Fruit fly (Drosophila melanogaster) whole organism, embryonic: ENCODE data around the gene CG17118.

ENCODE experiments used
- Asciz ChIP-seq: fragments of 200-800 bp; sonication (Bioruptor generic); optimal IDR thresholded peaks from 2 replicates; lab custom pipeline; 2017; ENCODE audit warnings: missing biosample characterization, mild to moderate bottlenecking, missing genetic modification characterization, missing genetic modification reagents
- Bdp1 ChIP-seq: fragments of 200-800 bp; sonication (Bioruptor generic); optimal IDR thresholded peaks from 3 replicates; lab custom pipeline; 2016; ENCODE audit warnings: missing biosample characterization, missing genetic modification characterization
- C15 ChIP-seq: fragments of 200-800 bp; sonication (Bioruptor generic); IDR thresholded peaks from 3 replicates; pipeline ENCODE4 v1.3.6; 2022; ENCODE audit warnings: missing biosample characterization, missing genetic modification characterization
- CG10321 ChIP-seq: fragments of 200-800 bp; sonication (Bioruptor generic); IDR thresholded peaks from 2 replicates; pipeline ENCODE4 v1.3.6; 2022; ENCODE audit warnings: missing biosample characterization, missing genetic modification characterization
- CG12769 ChIP-seq: fragments of 200-800 bp; sonication (Bioruptor generic); optimal IDR thresholded peaks from 2 replicates; lab custom pipeline; 2019; ENCODE audit warnings: missing biosample characterization, mild to moderate bottlenecking, missing genetic modification characterization, moderate library complexity
- CG13123 ChIP-seq: fragments of 200-800 bp; sonication (Bioruptor generic); optimal IDR thresholded peaks from 2 replicates; lab custom pipeline; 2016; ENCODE audit warnings: missing biosample characterization, missing genetic modification characterization
- CG13894 ChIP-seq: fragments of 200-800 bp; sonication (Bioruptor generic); optimal IDR thresholded peaks from 3 replicates; lab custom pipeline; 2018; ENCODE audit warnings: missing biosample characterization, mild to moderate bottlenecking, missing genetic modification characterization, moderate library complexity
- CG14667 ChIP-seq: fragments of 200-800 bp; sonication (Bioruptor generic); IDR thresholded peaks from 2 replicates; pipeline ENCODE4 v1.3.6; 2022; ENCODE audit warnings: missing biosample characterization, missing genetic modification characterization
- CG15269 ChIP-seq: fragments of 200-800 bp; sonication (Bioruptor generic); optimal IDR thresholded peaks from 2 replicates; lab custom pipeline; 2018; ENCODE audit warnings: missing biosample characterization, mild to moderate bottlenecking, missing genetic modification characterization, moderate library complexity
- CG15514 ChIP-seq: fragments of 200-800 bp; sonication (Bioruptor generic); optimal IDR thresholded peaks from 3 replicates; lab custom pipeline; 2017; ENCODE audit warnings: missing biosample characterization, missing genetic modification characterization, mild to moderate bottlenecking, moderate library complexity, missing genetic modification reagents
- CG1603 ChIP-seq: fragments of 200-800 bp; sonication (Bioruptor generic); optimal IDR thresholded peaks from 2 replicates; lab custom pipeline; 2019; ENCODE audit warnings: missing biosample characterization, mild to moderate bottlenecking, missing genetic modification characterization, moderate library complexity
- CG17359 ChIP-seq: fragments of 200-800 bp; sonication (Bioruptor generic); optimal IDR thresholded peaks from 3 replicates; lab custom pipeline; 2018; ENCODE audit warnings: missing biosample characterization, mild to moderate bottlenecking, missing genetic modification characterization, moderate library complexity
- CG17829 ChIP-seq: fragments of 200-800 bp; optimal IDR thresholded peaks from 2 replicates; lab custom pipeline; 2019; ENCODE audit warnings: missing biosample characterization, mild to moderate bottlenecking, missing genetic modification characterization, moderate library complexity
- CG2129 ChIP-seq: fragments of 200-800 bp; sonication (Bioruptor generic); IDR thresholded peaks from 2 replicates; pipeline ENCODE4 v1.3.6; 2022; ENCODE audit warnings: missing biosample characterization, missing genetic modification characterization; ENCODE audit not compliant: partially characterized antibody
- CG2199 ChIP-seq: fragments of 200-800 bp; sonication (Bioruptor generic); IDR thresholded peaks from 3 replicates; pipeline ENCODE4 v1.3.6; 2022; ENCODE audit warnings: missing biosample characterization, missing genetic modification characterization
- CG3163 ChIP-seq: fragments of 200-800 bp; sonication (Bioruptor generic); optimal IDR thresholded peaks from 3 replicates; lab custom pipeline; 2016; ENCODE audit warnings: missing biosample characterization, missing genetic modification characterization
- CG34376 ChIP-seq: fragments of 200-800 bp; sonication (Bioruptor generic); optimal IDR thresholded peaks from 2 replicates; lab custom pipeline; 2018; ENCODE audit warnings: missing biosample characterization, mild to moderate bottlenecking, missing genetic modification characterization
- CG3995 ChIP-seq: fragments of 200-800 bp; sonication (Bioruptor generic); optimal IDR thresholded peaks from 3 replicates; lab custom pipeline; 2016; ENCODE audit warnings: missing biosample characterization, missing genetic modification characterization
- CG4282 ChIP-seq: fragments of 200-800 bp; sonication (Bioruptor generic); optimal IDR thresholded peaks from 2 replicates; lab custom pipeline; 2016; ENCODE audit warnings: missing biosample characterization, missing genetic modification characterization
- CG5180 ChIP-seq: fragments of 200-800 bp; sonication (Bioruptor generic); optimal IDR thresholded peaks from 3 replicates; lab custom pipeline; 2017; ENCODE audit warnings: missing biosample characterization, missing genetic modification characterization, mild to moderate bottlenecking, moderate library complexity, missing genetic modification reagents
- CG7928 ChIP-seq: fragments of 200-800 bp; sonication (Bioruptor generic); optimal IDR thresholded peaks from 2 replicates; lab custom pipeline; 2017; ENCODE audit warnings: missing biosample characterization, mild to moderate bottlenecking, missing genetic modification characterization
- CG8765 ChIP-seq: fragments of 200-800 bp; sonication (Bioruptor generic); IDR thresholded peaks from 2 replicates; pipeline ENCODE4 v1.3.6; 2022; ENCODE audit warnings: missing biosample characterization, missing genetic modification characterization
- CG9876 ChIP-seq: fragments of 200-800 bp; sonication (Bioruptor generic); optimal IDR thresholded peaks from 2 replicates; lab custom pipeline; 2016; ENCODE audit warnings: missing biosample characterization, missing genetic modification characterization
- CkIIα-i1 ChIP-seq: fragments of 200-800 bp; sonication (Bioruptor generic); IDR thresholded peaks from 2 replicates; pipeline ENCODE4 v1.3.6; 2022; ENCODE audit warnings: missing biosample characterization, missing genetic modification characterization
- E2f1 ChIP-seq: fragments of 200-800 bp; sonication (Bioruptor generic); IDR thresholded peaks from 2 replicates; pipeline ENCODE4 v1.3.6; 2022; ENCODE audit warnings: missing biosample characterization, missing genetic modification characterization
- Ets97D ChIP-seq: fragments of 200-800 bp; sonication (Bioruptor generic); optimal IDR thresholded peaks from 3 replicates; lab custom pipeline; 2016; ENCODE audit warnings: missing biosample characterization, missing genetic modification characterization
- Max ChIP-seq: fragments of 200-800 bp; sonication (Bioruptor generic); optimal IDR thresholded peaks from 2 replicates; lab custom pipeline; 2016; ENCODE audit warnings: missing biosample characterization, mild to moderate bottlenecking, missing genetic modification characterization
- Nf-YB ChIP-seq: fragments of 200-800 bp; sonication (Bioruptor generic); optimal IDR thresholded peaks from 3 replicates; lab custom pipeline; 2019; ENCODE audit warnings: missing biosample characterization, mild to moderate bottlenecking, missing genetic modification characterization, moderate library complexity
- Pdp1 ChIP-seq, 2 experiments: fragments of 200-800 bp; sonication (Bioruptor generic); optimal IDR thresholded peaks; 3 replicates each; lab custom pipeline; 2016; ENCODE audit warnings: missing biosample characterization in 2 of 2, missing genetic modification characterization in 2 of 2, mild to moderate bottlenecking in 1 of 2, moderate library complexity in 1 of 2
- Spps ChIP-seq: fragments of 200-800 bp; sonication (Bioruptor generic); optimal IDR thresholded peaks from 2 replicates; lab custom pipeline; 2018; ENCODE audit warnings: missing biosample characterization, mild to moderate bottlenecking, missing genetic modification characterization
- az2 ChIP-seq: fragments of 200-800 bp; sonication (Bioruptor generic); optimal IDR thresholded peaks from 3 replicates; lab custom pipeline; 2016; ENCODE audit warnings: missing biosample characterization, missing genetic modification characterization
- bab2 ChIP-seq: fragments of 200-800 bp; sonication (Bioruptor generic); optimal IDR thresholded peaks from 2 replicates; lab custom pipeline; 2016; ENCODE audit warnings: missing biosample characterization, missing genetic modification characterization
- br ChIP-seq: fragments of >200 bp; optimal IDR thresholded peaks from 2 replicates; lab custom pipeline; 2017
- btn ChIP-seq: fragments of 200-800 bp; sonication (Bioruptor generic); optimal IDR thresholded peaks from 2 replicates; lab custom pipeline; 2016; ENCODE audit warnings: missing biosample characterization, missing genetic modification characterization
- cwo ChIP-seq: fragments of 200-800 bp; sonication (Bioruptor generic); optimal IDR thresholded peaks from 3 replicates; lab custom pipeline; 2017; ENCODE audit warnings: missing biosample characterization, missing genetic modification characterization, mild to moderate bottlenecking, moderate library complexity, missing genetic modification reagents
- ems ChIP-seq: fragments of 200-800 bp; sonication (Bioruptor generic); optimal IDR thresholded peaks from 3 replicates; lab custom pipeline; 2016; ENCODE audit warnings: missing biosample characterization, missing genetic modification characterization
- fd3F ChIP-seq: fragments of 200-800 bp; sonication (Bioruptor generic); optimal IDR thresholded peaks from 2 replicates; lab custom pipeline; 2018; ENCODE audit warnings: missing biosample characterization, mild to moderate bottlenecking, missing genetic modification characterization, moderate library complexity
- ham ChIP-seq: fragments of 200-800 bp; sonication (Bioruptor generic); IDR thresholded peaks from 2 replicates; pipeline ENCODE4 v1.3.6; 2022; ENCODE audit warnings: missing biosample characterization, missing genetic modification characterization
- knrl ChIP-seq: fragments of 200-800 bp; sonication (Bioruptor generic); IDR thresholded peaks from 3 replicates; pipeline ENCODE4 v1.3.6; 2022; ENCODE audit warnings: missing biosample characterization, missing genetic modification characterization; ENCODE audit not compliant: partially characterized antibody
- peb ChIP-seq: fragments of 200-800 bp; sonication (Bioruptor generic); IDR thresholded peaks from 2 replicates; pipeline ENCODE4 v1.3.6; 2022; ENCODE audit warnings: missing biosample characterization, missing genetic modification characterization
- pnt ChIP-seq: fragments of 200-800 bp; sonication (Bioruptor generic); optimal IDR thresholded peaks from 3 replicates; lab custom pipeline; 2016; ENCODE audit warnings: missing biosample characterization, missing genetic modification characterization
- slbo ChIP-seq: fragments of 200-800 bp; sonication (Bioruptor generic); IDR thresholded peaks from 2 replicates; pipeline ENCODE4 v1.3.6; 2022; ENCODE audit warnings: missing biosample characterization, missing genetic modification characterization
- slou ChIP-seq: fragments of 200-800 bp; sonication (Bioruptor generic); optimal IDR thresholded peaks from 3 replicates; lab custom pipeline; 2016; ENCODE audit warnings: missing biosample characterization, missing genetic modification characterization
- trem ChIP-seq: fragments of 200-800 bp; optimal IDR thresholded peaks from 3 replicates; lab custom pipeline; 2019; ENCODE audit warnings: missing biosample characterization, mild to moderate bottlenecking, missing genetic modification characterization, moderate library complexity
- tup ChIP-seq: fragments of 200-800 bp; sonication (Bioruptor generic); optimal IDR thresholded peaks from 2 replicates; lab custom pipeline; 2016; ENCODE audit warnings: missing biosample characterization, mild to moderate bottlenecking, missing genetic modification characterization, moderate library complexity
- vnd ChIP-seq: fragments of 200-800 bp; sonication (Bioruptor generic); IDR thresholded peaks from 3 replicates; pipeline ENCODE4 v1.3.6; 2022; ENCODE audit warnings: missing biosample characterization, missing genetic modification characterization; ENCODE audit not compliant: partially characterized antibody
- wdn ChIP-seq: fragments of 200-800 bp; sonication (Bioruptor generic); IDR thresholded peaks from 2 replicates; pipeline ENCODE4 v1.3.6; 2022; ENCODE audit warnings: missing biosample characterization, missing genetic modification characterization
- zen ChIP-seq: fragments of 200-800 bp; sonication (Bioruptor generic); optimal IDR thresholded peaks from 3 replicates; lab custom pipeline; 2018; ENCODE audit warnings: missing biosample characterization, mild to moderate bottlenecking, missing genetic modification characterization, moderate library complexity
- zen2 ChIP-seq: fragments of 200-800 bp; sonication (Bioruptor generic); IDR thresholded peaks from 3 replicates; pipeline ENCODE4 v1.3.6; 2022; ENCODE audit warnings: missing biosample characterization, missing genetic modification characterization; ENCODE audit not compliant: partially characterized antibody

CG17118 gene

DNA sequence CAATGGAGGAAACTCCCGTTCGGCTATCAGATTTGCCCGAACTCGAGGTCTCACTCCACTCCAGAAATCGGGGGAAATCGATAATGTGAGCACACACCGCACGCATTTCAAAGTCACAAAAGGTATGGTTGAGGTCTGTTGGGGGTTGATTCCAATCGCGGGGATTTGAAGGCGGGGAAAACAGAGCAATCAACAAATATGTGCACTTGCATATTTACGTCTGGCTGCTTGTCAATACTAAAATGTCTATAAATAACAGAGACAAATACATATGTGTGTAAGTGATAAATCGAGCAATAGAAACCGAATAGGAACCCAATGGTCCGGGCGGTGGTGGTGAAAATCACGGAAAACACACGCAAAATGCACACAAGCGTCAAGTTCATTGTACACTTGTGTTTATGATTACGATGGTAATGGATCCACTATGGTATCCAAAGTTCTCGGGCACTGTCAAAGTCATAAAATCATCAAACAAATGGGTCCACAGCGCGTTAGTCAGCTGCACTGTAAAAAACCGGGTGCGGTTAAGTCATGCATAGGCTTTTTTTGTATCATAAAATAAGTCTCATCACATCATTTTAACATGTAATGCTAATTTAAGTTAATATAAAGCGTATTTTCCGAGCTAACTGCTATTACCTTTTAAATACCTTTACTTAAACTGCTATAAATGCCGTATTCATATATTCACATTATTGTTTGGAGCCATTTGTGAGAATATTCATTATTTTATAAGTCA lies 22.0 kb downstream of the CG17118 start (continued):
- TF ChIP-seq Bdp1 (GFP tag; lab: Kevin White, UChicago) = peak; percentile 88
- TF ChIP-seq ems (GFP tag; lab: Kevin White, UChicago) = peak; percentile 34
- TF ChIP-seq zen (tag; lab: Kevin White, UChicago) = peak; percentile 70
- peak; percentile 97 for TF ChIP-seq CG1603
- peak; percentile 65; the same call in 1 of the 2 replicates for TF ChIP-seq E2f1 (GFP tag; lab: Robert Waterston, UW)
- peak; percentile 89 for TF ChIP-seq CG13894 (tag; lab: Kevin White, UChicago)
- TF ChIP-seq CG10321 (GFP tag; lab: Robert Waterston, UW) = 0 out of 2 replicates have a peak, but pooled peaks have one; percentile 57
- TF ChIP-seq CG2199 (GFP tag; lab: Robert Waterston, UW) = no peak; the same call in 2 of the 3 replicates
- peak; percentile 9; the same call in 1 of the 2 replicates for TF ChIP-seq slbo (GFP tag; lab: Robert Waterston, UW)
- peak; percentile 74 for TF ChIP-seq CG4282 (GFP tag; lab: Kevin White, UChicago)
- TF ChIP-seq CG34376 (GFP tag; lab: Kevin White, UChicago) = peak; percentile 3
- peak; percentile 81 for TF ChIP-seq Max (GFP tag; lab: Kevin White, UChicago)
- peak; percentile 86 for TF ChIP-seq fd3F (GFP tag; lab: Kevin White, UChicago)
- TF ChIP-seq Nf-YB (GFP tag; lab: Kevin White, UChicago) = peak; percentile 69
- TF ChIP-seq CG14667 = peak; percentile 25; the same call in 1 of the 2 replicates
- peak; percentile 16 for TF ChIP-seq CG3995
- peak; percentile 77 for TF ChIP-seq CG15514
- TF ChIP-seq CG2129 = no peak
- peak; percentile 15; the same call in 1 of the 2 replicates for TF ChIP-seq wdn
- peak; percentile 98 for TF ChIP-seq bab2 (GFP tag; lab: Kevin White, UChicago)
- TF ChIP-seq Pdp1 (GFP tag; optimal IDR thresholded peaks at IDR 0.05; lab: Kevin White, UChicago) = peak; percentile 75 to 89
- TF ChIP-seq CG9876 (GFP tag; lab: Kevin White, UChicago) = peak; percentile 87
- peak; percentile 39 for TF ChIP-seq cwo
- TF ChIP-seq Ets97D = peak; percentile 54
- peak; percentile 49 for TF ChIP-seq az2 (GFP tag; lab: Kevin White, UChicago)
- TF ChIP-seq CG17829 (tag; lab: Kevin White, UChicago) = peak; percentile 70
- peak; percentile 62 for TF ChIP-seq trem (tag; lab: Kevin White, UChicago)
- no peak for TF ChIP-seq zen2 (GFP tag; lab: Robert Waterston, UW)
- TF ChIP-seq CG3163 (GFP tag; lab: Kevin White, UChicago) = peak; percentile 72
- peak; percentile 68 for TF ChIP-seq slou (GFP tag; lab: Kevin White, UChicago)
- no peak for TF ChIP-seq vnd
- TF ChIP-seq br (lab: Kevin White, UChicago) = no peak
- peak; percentile 84 for TF ChIP-seq pnt (GFP tag; lab: Kevin White, UChicago)
- TF ChIP-seq CG15269 (tag; lab: Kevin White, UChicago) = peak; percentile 75
- peak; percentile 86 for TF ChIP-seq tup (GFP tag; lab: Kevin White, UChicago)
- TF ChIP-seq CG13123 (GFP tag; lab: Kevin White, UChicago) = peak; percentile 94
- TF ChIP-seq C15 (GFP tag; lab: Robert Waterston, UW) = no peak
- peak; percentile 58; the same call in 1 of the 2 replicates for TF ChIP-seq CkIIα-i1 (GFP tag; lab: Robert Waterston, UW)
- peak; percentile 87 for TF ChIP-seq CG12769 (tag; lab: Kevin White, UChicago)
- no peak for TF ChIP-seq CG8765 (GFP tag; lab: Robert Waterston, UW)
- peak; percentile 90 for TF ChIP-seq btn
- TF ChIP-seq CG17359 (tag; lab: Kevin White, UChicago) = peak; percentile 90
- peak; percentile 87 for TF ChIP-seq Spps (tag; lab: Kevin White, UChicago)
- TF ChIP-seq knrl (GFP tag; lab: Robert Waterston, UW) = no peak
- peak; percentile 74 for TF ChIP-seq CG5180 (GFP tag; lab: Kevin White, UChicago)
- peak; percentile 41 for TF ChIP-seq CG7928
- peak; percentile 77 for TF ChIP-seq peb (GFP tag; lab: Robert Waterston, UW)
- peak; percentile 93 for TF ChIP-seq Asciz (GFP tag; lab: Kevin White, UChicago)
- no peak for TF ChIP-seq ham (GFP tag; lab: Robert Waterston, UW)
